Fruit fly (Drosophila melanogaster) whole organism, embryonic: Measurements from ENCODE around the gene Ilp6.

Source experiments
- Ada2b ChIP-seq: fragments of 200-800 bp; sonication (Bioruptor generic); IDR thresholded peaks from 2 replicates; pipeline ENCODE4 v1.3.6; 2022; ENCODE audit warnings: missing biosample characterization, missing genetic modification characterization
- CG11398 ChIP-seq: fragments of 200-800 bp; sonication (Bioruptor generic); optimal IDR thresholded peaks from 2 replicates; lab custom pipeline; 2016; ENCODE audit warnings: missing biosample characterization, missing genetic modification characterization
- CG12104 ChIP-seq: fragments of 200-800 bp; sonication (Bioruptor generic); optimal IDR thresholded peaks from 3 replicates; lab custom pipeline; 2016; ENCODE audit warnings: missing biosample characterization, missing genetic modification characterization
- CG14050 ChIP-seq: fragments of 200-800 bp; sonication (Bioruptor generic); IDR thresholded peaks from 3 replicates; pipeline ENCODE4 v1.3.6; 2022; ENCODE audit warnings: missing biosample characterization, missing genetic modification characterization
- CG15011 ChIP-seq: fragments of 200-800 bp; sonication (Bioruptor generic); optimal IDR thresholded peaks from 3 replicates; lab custom pipeline; 2018; ENCODE audit warnings: missing biosample characterization, mild to moderate bottlenecking, missing genetic modification characterization
- CG1603 ChIP-seq: fragments of 200-800 bp; sonication (Bioruptor generic); optimal IDR thresholded peaks from 2 replicates; lab custom pipeline; 2019; ENCODE audit warnings: missing biosample characterization, mild to moderate bottlenecking, missing genetic modification characterization, moderate library complexity
- CG17568 ChIP-seq: fragments of 200-800 bp; sonication (Bioruptor generic); optimal IDR thresholded peaks from 2 replicates; lab custom pipeline; 2018; ENCODE audit warnings: missing biosample characterization, mild to moderate bottlenecking, missing genetic modification characterization, moderate library complexity
- CG2129 ChIP-seq: fragments of 200-800 bp; sonication (Bioruptor generic); IDR thresholded peaks from 2 replicates; pipeline ENCODE4 v1.3.6; 2022; ENCODE audit warnings: missing biosample characterization, missing genetic modification characterization; ENCODE audit not compliant: partially characterized antibody
- CG34224 ChIP-seq: fragments of 200-800 bp; sonication (Bioruptor generic); IDR thresholded peaks from 3 replicates; pipeline ENCODE4 v1.3.6; 2022; ENCODE audit warnings: missing biosample characterization, missing genetic modification characterization; ENCODE audit not compliant: partially characterized antibody
- CG6791 ChIP-seq: fragments of 200-800 bp; sonication (Bioruptor generic); IDR thresholded peaks from 3 replicates; pipeline ENCODE4 v1.3.6; 2022; ENCODE audit warnings: missing biosample characterization, missing genetic modification characterization; ENCODE audit not compliant: partially characterized antibody
- CG7786 ChIP-seq: fragments of 200-800 bp; sonication (Bioruptor generic); optimal IDR thresholded peaks from 2 replicates; lab custom pipeline; 2016; ENCODE audit warnings: missing biosample characterization, missing genetic modification characterization
- CG7987 ChIP-seq: fragments of 200-800 bp; sonication (Bioruptor generic); optimal IDR thresholded peaks from 2 replicates; lab custom pipeline; 2018; ENCODE audit warnings: missing biosample characterization, mild to moderate bottlenecking, missing genetic modification characterization, moderate library complexity
- CG9727 ChIP-seq: fragments of 200-800 bp; sonication (Bioruptor generic); optimal IDR thresholded peaks from 3 replicates; lab custom pipeline; 2017; ENCODE audit warnings: missing biosample characterization, mild to moderate bottlenecking, missing genetic modification characterization
- CG9797 ChIP-seq: fragments of 200-800 bp; sonication (Bioruptor generic); optimal IDR thresholded peaks from 3 replicates; lab custom pipeline; 2018; ENCODE audit warnings: missing biosample characterization, mild to moderate bottlenecking, missing genetic modification characterization
- Chrac-16 ChIP-seq: fragments of 200-800 bp; sonication (Bioruptor generic); optimal IDR thresholded peaks from 3 replicates; lab custom pipeline; 2016; ENCODE audit warnings: missing biosample characterization, missing genetic modification characterization
- Dip3 ChIP-seq: fragments of 200-800 bp; sonication (Bioruptor generic); optimal IDR thresholded peaks from 3 replicates; lab custom pipeline; 2016; ENCODE audit warnings: missing biosample characterization, missing genetic modification characterization
- Drgx ChIP-seq: fragments of 200-800 bp; sonication (Bioruptor generic); IDR thresholded peaks from 2 replicates; pipeline ENCODE4 v1.3.6; 2022; ENCODE audit warnings: missing biosample characterization, missing genetic modification characterization
- Eip74EF ChIP-seq, 2 experiments: fragments of 200-800 bp in 1 of 2; fragments of >200 bp in 1 of 2; sonication (Bioruptor generic) in 1 of 2; optimal IDR thresholded peaks; 2 replicates each; lab custom pipeline; 2017 to 2019; ENCODE audit warnings: missing biosample characterization in 2 of 2, missing genetic modification characterization in 2 of 2, mild to moderate bottlenecking in 1 of 2, moderate library complexity in 1 of 2
- Ets97D ChIP-seq: fragments of 200-800 bp; sonication (Bioruptor generic); optimal IDR thresholded peaks from 3 replicates; lab custom pipeline; 2016; ENCODE audit warnings: missing biosample characterization, missing genetic modification characterization
- HLH4C ChIP-seq: fragments of 200-800 bp; sonication (Bioruptor generic); IDR thresholded peaks from 3 replicates; pipeline ENCODE4 v1.3.6; 2022; ENCODE audit warnings: missing biosample characterization, missing genetic modification characterization; ENCODE audit not compliant: partially characterized antibody
- HLH54F ChIP-seq: fragments of 200-800 bp; sonication (Bioruptor generic); optimal IDR thresholded peaks from 3 replicates; lab custom pipeline; 2016; ENCODE audit warnings: missing biosample characterization, missing genetic modification characterization
- Oaz ChIP-seq: fragments of 200-800 bp; sonication (Bioruptor generic); IDR thresholded peaks from 2 replicates; pipeline ENCODE4 v1.3.6; 2022; ENCODE audit warnings: missing biosample characterization, missing genetic modification characterization
- TFAM ChIP-seq: fragments of 200-800 bp; sonication (Bioruptor generic); optimal IDR thresholded peaks from 2 replicates; lab custom pipeline; 2017; ENCODE audit warnings: missing biosample characterization, missing genetic modification characterization, inconsistent platforms
- ac ChIP-seq: fragments of 200-800 bp; sonication (Bioruptor generic); optimal IDR thresholded peaks from 3 replicates; lab custom pipeline; 2017; ENCODE audit warnings: missing biosample characterization, mild to moderate bottlenecking, missing genetic modification characterization
- bbx ChIP-seq: fragments of 200-800 bp; sonication (Bioruptor generic); IDR thresholded peaks from 2 replicates; pipeline ENCODE4 v1.3.6; 2022; ENCODE audit warnings: missing biosample characterization, missing genetic modification characterization; ENCODE audit not compliant: partially characterized antibody
- cato ChIP-seq: fragments of 200-800 bp; sonication (Bioruptor generic); optimal IDR thresholded peaks from 2 replicates; lab custom pipeline; 2016; ENCODE audit warnings: missing biosample characterization, missing genetic modification characterization, borderline replicate concordance
- caup ChIP-seq: fragments of 200-800 bp; sonication (Bioruptor generic); optimal IDR thresholded peaks from 3 replicates; lab custom pipeline; 2017; ENCODE audit warnings: missing biosample characterization, mild to moderate bottlenecking, missing genetic modification characterization, moderate library complexity; ENCODE audit not compliant: severe bottlenecking
- chinmo ChIP-seq: fragments of 200-800 bp; sonication (Bioruptor generic); IDR thresholded peaks from 4 replicates; pipeline ENCODE4 v1.3.6; 2022; ENCODE audit warnings: missing biosample characterization, missing genetic modification characterization; ENCODE audit not compliant: partially characterized antibody
- dmrt99B ChIP-seq: fragments of 200-800 bp; sonication (Bioruptor generic); optimal IDR thresholded peaks from 2 replicates; lab custom pipeline; 2018; ENCODE audit warnings: missing biosample characterization, mild to moderate bottlenecking, missing genetic modification characterization, moderate library complexity
- gem ChIP-seq: fragments of 200-800 bp; sonication (Bioruptor generic); optimal IDR thresholded peaks from 2 replicates; lab custom pipeline; 2019; ENCODE audit warnings: missing biosample characterization, mild to moderate bottlenecking, missing genetic modification characterization, moderate library complexity
- grau ChIP-seq: fragments of 200-800 bp; optimal IDR thresholded peaks from 3 replicates; lab custom pipeline; 2019; ENCODE audit warnings: missing biosample characterization, mild to moderate bottlenecking, missing genetic modification characterization, moderate library complexity
- lov ChIP-seq, 2 experiments: fragments of 200-800 bp in 1 of 2; fragments of >200 bp in 1 of 2; sonication (Bioruptor generic) in 1 of 2; IDR thresholded peaks in 1 of 2; optimal IDR thresholded peaks in 1 of 2; 2 replicates in 1 of 2; 3 replicates in 1 of 2; pipeline versions ENCODE4 v1.3.6 to Lab custom; 2017 to 2022; ENCODE audit warnings: missing biosample characterization in 1 of 2, missing genetic modification characterization in 1 of 2
- nau ChIP-seq: fragments of 200-800 bp; sonication (Bioruptor generic); optimal IDR thresholded peaks from 3 replicates; lab custom pipeline; 2017; ENCODE audit warnings: missing biosample characterization, mild to moderate bottlenecking, missing genetic modification characterization, missing genetic modification reagents
- nerfin-1 ChIP-seq: fragments of 200-800 bp; sonication (Bioruptor generic); optimal IDR thresholded peaks from 3 replicates; lab custom pipeline; 2019; ENCODE audit warnings: missing biosample characterization, mild to moderate bottlenecking, missing genetic modification characterization, moderate library complexity
- onecut ChIP-seq: fragments of 200-800 bp; sonication (Bioruptor generic); IDR thresholded peaks from 2 replicates; pipeline ENCODE4 v1.3.6; 2022; ENCODE audit warnings: missing biosample characterization, missing genetic modification characterization
- otp ChIP-seq: fragments of 200-800 bp; sonication (Bioruptor generic); IDR thresholded peaks from 3 replicates; pipeline ENCODE4, ENCODE4 v1.3.6; 2022; ENCODE audit warnings: missing biosample characterization, missing genetic modification characterization
- pfk ChIP-seq: fragments of 200-800 bp; sonication (Bioruptor generic); optimal IDR thresholded peaks from 2 replicates; lab custom pipeline; 2018; ENCODE audit warnings: missing biosample characterization, mild to moderate bottlenecking, missing genetic modification characterization, moderate library complexity
- sima ChIP-seq: fragments of 200-800 bp; sonication (Bioruptor generic); optimal IDR thresholded peaks from 2 replicates; lab custom pipeline; 2016; ENCODE audit warnings: missing biosample characterization, missing genetic modification characterization
- slp2 ChIP-seq: fragments of 200-800 bp; sonication (Bioruptor generic); optimal IDR thresholded peaks from 2 replicates; lab custom pipeline; 2016; ENCODE audit warnings: missing biosample characterization, missing genetic modification characterization
- sqz ChIP-seq: fragments of 200-800 bp; sonication (Bioruptor generic); optimal IDR thresholded peaks from 3 replicates; lab custom pipeline; 2018; ENCODE audit warnings: missing biosample characterization, mild to moderate bottlenecking, missing genetic modification characterization
- z ChIP-seq: fragments of 200-800 bp; sonication (Bioruptor generic); IDR thresholded peaks from 3 replicates; pipeline ENCODE4 v1.3.6; 2022; ENCODE audit warnings: missing biosample characterization, missing genetic modification characterization

The Ilp6 gene

dm6 chrX:2300293-2301068 is 34.0 kb downstream of the Ilp6 start (continued):
- TF ChIP-seq pfk (GFP tag; lab: Kevin White, UChicago) (no peak), Drgx (peak; percentile 99), CG7987 (peak; percentile 88), CG14050 (GFP tag; lab: Robert Waterston, UW) (peak; percentile 98), CG15011 (GFP tag; lab: Kevin White, UChicago) (peak; percentile 86), z (GFP tag; lab: Robert Waterston, UW) (no peak), caup (GFP tag; lab: Kevin White, UChicago) (peak; percentile 94), onecut (GFP tag; lab: Robert Waterston, UW) (peak; percentile 94), sima (GFP tag; lab: Kevin White, UChicago) (peak; percentile 70), CG11398 (peak; percentile 94), CG17568 (peak; percentile 94), CG1603 (peak; percentile 98), CG12104 (peak; percentile 84), ac (GFP tag; lab: Kevin White, UChicago) (peak; percentile 63), Eip74EF (GFP tag; optimal IDR thresholded peaks at IDR 0.05; lab: Kevin White, UChicago) (peak in 1 of 2 experiments; percentile 93), dmrt99B (tag; lab: Kevin White, UChicago) (peak; percentile 97), Chrac-16 (GFP tag; lab: Kevin White, UChicago) (peak; percentile 88), otp (GFP tag; lab: Robert Waterston, UW) (peak; percentile 98), CG9797 (GFP tag; lab: Kevin White, UChicago) (peak; percentile 33), cato (GFP tag; lab: Kevin White, UChicago) (peak; percentile 85), sqz (peak; percentile 85), CG9727 (GFP tag; lab: Kevin White, UChicago) (peak; percentile 91), TFAM (peak; percentile 74), HLH54F (GFP tag; lab: Kevin White, UChicago) (peak; percentile 90), gem (tag; lab: Kevin White, UChicago) (peak; percentile 97), Dip3 (GFP tag; lab: Kevin White, UChicago) (peak; percentile 93), Ets97D (GFP tag; lab: Kevin White, UChicago) (peak; percentile 67), CG7786 (GFP tag; lab: Kevin White, UChicago) (peak; percentile 94), HLH4C (GFP tag; lab: Robert Waterston, UW) (no peak), CG6791 (GFP tag; lab: Robert Waterston, UW) (no peak), Oaz (GFP tag; lab: Robert Waterston, UW) (peak; percentile 95), lov (optimal IDR thresholded peaks at IDR 0.05; lab: Kevin White, UChicago) (no peak), lov (GFP tag; IDR thresholded peaks at IDR 0.05; lab: Robert Waterston, UW) (peak; percentile 96), CG34224 (no peak), nerfin-1 (tag; lab: Kevin White, UChicago) (peak; percentile 84), bbx (no peak), nau (GFP tag; lab: Kevin White, UChicago) (peak; percentile 94), CG2129 (GFP tag; lab: Robert Waterston, UW) (no peak), chinmo (GFP tag; lab: Robert Waterston, UW) (peak; percentile 74; the same call in 2 of the 4 replicates), Ada2b (GFP tag; lab: Robert Waterston, UW) (peak; percentile 95), slp2 (GFP tag; lab: Kevin White, UChicago) (peak; percentile 95), grau (tag; lab: Kevin White, UChicago) (peak; percentile 94)
